Fruit fly (Drosophila melanogaster) whole organism, adult: Measurements from ENCODE around the gene CG4537.
A peak's percentile ranks its signal among the peaks of the same experiment; 100 is the strongest.

ENCODE experiments used
- CG11617 ChIP-seq: fragments of 200-800 bp; sonication (Bioruptor generic); optimal IDR thresholded peaks from 2 replicates; lab custom pipeline; 2017; ENCODE audit warnings: mild to moderate bottlenecking, missing biosample characterization, missing genetic modification reagents, missing genetic modification characterization
- CG12768 ChIP-seq: fragments of 200-800 bp; sonication (Bioruptor generic); optimal IDR thresholded peaks from 2 replicates; lab custom pipeline; 2017; ENCODE audit warnings: missing biosample characterization, missing genetic modification characterization, mild to moderate bottlenecking, moderate library complexity, missing genetic modification reagents
- CG1620 ChIP-seq: fragments of 200-800 bp; sonication (Bioruptor generic); optimal IDR thresholded peaks from 2 replicates; lab custom pipeline; 2016; ENCODE audit warnings: missing biosample characterization, missing genetic modification characterization
- CG5204 ChIP-seq: fragments of 200-800 bp; sonication (Bioruptor generic); optimal IDR thresholded peaks from 2 replicates; lab custom pipeline; 2016; ENCODE audit warnings: missing biosample characterization, missing genetic modification characterization
- CG7045 ChIP-seq: fragments of 200-800 bp; sonication (Bioruptor generic); optimal IDR thresholded peaks from 2 replicates; lab custom pipeline; 2017; ENCODE audit warnings: missing biosample characterization, mild to moderate bottlenecking, missing genetic modification characterization
- CG7101 ChIP-seq: fragments of 200-800 bp; sonication (Bioruptor generic); optimal IDR thresholded peaks from 2 replicates; lab custom pipeline; 2018; ENCODE audit warnings: missing biosample characterization, mild to moderate bottlenecking, missing genetic modification characterization, moderate library complexity
- Clk ChIP-seq: fragments of 200-800 bp; sonication (Bioruptor generic); optimal IDR thresholded peaks from 2 replicates; lab custom pipeline; 2017; ENCODE audit warnings: missing biosample characterization, missing genetic modification characterization
- cic ChIP-seq: fragments of 200-800 bp; sonication (Bioruptor generic); optimal IDR thresholded peaks from 2 replicates; lab custom pipeline; 2017; ENCODE audit warnings: missing biosample characterization, mild to moderate bottlenecking, missing genetic modification characterization, moderate library complexity
- kay ChIP-seq: fragments of 200-800 bp; sonication (Bioruptor generic); peaks from one replicate; lab custom pipeline; 2016; ENCODE audit warnings: missing biosample characterization, missing genetic modification characterization, borderline replicate concordance
- pad ChIP-seq: fragments of 200-800 bp; sonication (Bioruptor generic); optimal IDR thresholded peaks from 3 replicates; lab custom pipeline; 2017; ENCODE audit warnings: missing biosample characterization, missing genetic modification characterization, mild to moderate bottlenecking, moderate library complexity, missing genetic modification reagents
- tj ChIP-seq: fragments of 200-800 bp; sonication (Bioruptor generic); optimal IDR thresholded peaks from 3 replicates; lab custom pipeline; 2017; ENCODE audit warnings: missing biosample characterization, mild to moderate bottlenecking, missing genetic modification characterization, moderate library complexity

- peak; percentile 61 for TF ChIP-seq pad (GFP tag; lab: Kevin White, UChicago)
- TF ChIP-seq tj (GFP tag; lab: Kevin White, UChicago) = peak; percentile 88
- TF ChIP-seq CG12768 (GFP tag; lab: Kevin White, UChicago) = peak; percentile 100
- peak; percentile 70 for TF ChIP-seq CG7101
- TF ChIP-seq Clk = peak; percentile 90
- TF ChIP-seq CG11617 (GFP tag; lab: Kevin White, UChicago) = peak; percentile 95
- TF ChIP-seq cic (GFP tag; lab: Kevin White, UChicago) = peak; percentile 91
- TF ChIP-seq CG7045 = peak; percentile 93
- TF ChIP-seq CG1620 (GFP tag; lab: Kevin White, UChicago) = peak; percentile 50
- peak; percentile 97 for TF ChIP-seq CG5204 (GFP tag; lab: Kevin White, UChicago)
- TF ChIP-seq kay = no peak
These were observed 24.5 kb downstream of the CG4537 start, which contains the start of gene yip2 for dm6 chr2L:9915011-9915850.
